Worm (Caenorhabditis elegans) whole organism, L3 larva: ENCODE results near the gene srt-49.

Experiments used
- ceh-82 ChIP-seq: fragments of 150-350 bp; optimal IDR thresholded peaks from 2 replicates; lab custom pipeline; 2014; ENCODE audit warnings: missing biosample characterization, missing genetic modification characterization
- ceh-9 ChIP-seq: sonication (generic microtip); optimal IDR thresholded peaks from 2 replicates; lab custom pipeline; 2018; ENCODE audit warnings: missing biosample characterization, missing genetic modification characterization
- elt-2 ChIP-seq: sonication (generic microtip); optimal IDR thresholded peaks from 2 replicates; lab custom pipeline; 2016; ENCODE audit warnings: missing genetic modification reagents, mild to moderate bottlenecking, missing genetic modification characterization, missing compliant biosample characterization
- jun-1 ChIP-seq: fragments of 150-350 bp; optimal IDR thresholded peaks from 2 replicates; lab custom pipeline; 2014; ENCODE audit warnings: missing biosample characterization, missing genetic modification reagents, missing genetic modification characterization
- mdl-1 ChIP-seq: fragments of 150-350 bp; optimal IDR thresholded peaks from 2 replicates; lab custom pipeline; 2014; ENCODE audit warnings: missing biosample characterization, missing genetic modification characterization
- nhr-23 ChIP-seq: fragments of 150-350 bp; optimal IDR thresholded peaks from 2 replicates; lab custom pipeline; 2014; ENCODE audit warnings: missing biosample characterization, missing genetic modification reagents, missing genetic modification characterization
- nhr-25 ChIP-seq: sonication (generic microtip); optimal IDR thresholded peaks from 2 replicates; lab custom pipeline; 2017; ENCODE audit warnings: missing biosample characterization, missing genetic modification characterization
- sea-2 ChIP-seq: fragments of 150-350 bp; sonication (generic microtip); optimal IDR thresholded peaks from 4 replicates; lab custom pipeline; 2014; ENCODE audit warnings: missing biosample characterization, missing genetic modification reagents, missing genetic modification characterization
- skn-1 ChIP-seq: fragments of 150-350 bp; optimal IDR thresholded peaks from 2 replicates; lab custom pipeline; 2014; ENCODE audit warnings: missing biosample characterization, missing genetic modification characterization
- unc-62 ChIP-seq: fragments of 150-350 bp; sonication (generic microtip); optimal IDR thresholded peaks from 4 replicates; lab custom pipeline; 2014; ENCODE audit warnings: missing biosample characterization, missing genetic modification reagents, missing genetic modification characterization
- zag-1 ChIP-seq: fragments of 150-350 bp; optimal IDR thresholded peaks from 2 replicates; lab custom pipeline; 2014; ENCODE audit warnings: missing biosample characterization, missing genetic modification characterization
- ztf-4 ChIP-seq: fragments of 150-350 bp; optimal IDR thresholded peaks from 2 replicates; lab custom pipeline; 2014; ENCODE audit warnings: missing biosample characterization, missing genetic modification characterization

DNA sequence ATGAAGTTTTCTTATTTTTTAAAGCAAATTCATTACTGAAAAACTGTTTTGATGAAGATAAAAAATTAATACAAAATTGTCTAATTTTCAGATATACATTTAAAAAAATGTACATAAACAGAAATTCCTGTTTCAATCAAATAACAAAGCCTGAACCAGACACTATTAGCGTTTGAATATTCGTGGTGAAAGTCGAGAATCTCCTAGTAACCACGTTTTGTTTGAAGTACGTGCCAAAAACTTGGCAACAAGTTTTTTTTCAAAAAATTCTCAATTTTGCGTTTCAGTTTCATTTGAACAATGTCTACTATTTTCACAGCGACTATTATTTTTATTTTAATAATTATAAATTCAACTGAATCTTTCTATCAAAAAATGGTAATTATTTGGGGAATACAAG lies 24.7 kb upstream of the srt-49 start, which contains the start of gene M199.7:
- TF ChIP-seq sea-2 (GFP tag; lab: Kevin White, UChicago) (no peak), elt-2 (tag; lab: Kevin White, UChicago) (no peak), unc-62 (GFP tag; lab: Kevin White, UChicago) (no peak), ztf-4 (no peak), nhr-25 (tag; lab: Kevin White, UChicago) (no peak), ceh-82 (no peak), zag-1 (tag; lab: Kevin White, UChicago) (no peak), mdl-1 (tag; lab: Kevin White, UChicago) (no peak), skn-1 (tag; lab: Kevin White, UChicago) (no peak), ceh-9 (tag; lab: Kevin White, UChicago) (no peak), nhr-23 (tag; lab: Kevin White, UChicago) (no peak), jun-1 (no peak)
